Worm (Caenorhabditis elegans) whole organism, young adult: Measurements from ENCODE around the gene F44A2.7.

Experiments
- B0019.2 ChIP-seq: fragments of 200-800 bp; sonication (Bioruptor generic); conservative IDR thresholded peaks from 2 replicates; pipeline ENCODE4 v1.3.6; 2022; ENCODE audit warnings: missing genetic modification reagents, missing genetic modification characterization, missing compliant biosample characterization
- C06A6.2 ChIP-seq: fragments of 200-800 bp; sonication (Bioruptor generic); conservative IDR thresholded peaks from 2 replicates; pipeline ENCODE4 v1.3.6; 2022; ENCODE audit warnings: missing genetic modification characterization, missing compliant biosample characterization
- C17E4.6 ChIP-seq: fragments of 200-800 bp; sonication (Bioruptor generic); IDR thresholded peaks from 2 replicates; pipeline ENCODE4 v1.3.6; 2022; ENCODE audit warnings: missing genetic modification reagents, missing genetic modification characterization, missing compliant biosample characterization
- D2030.7 ChIP-seq: fragments of 200-800 bp; sonication (Bioruptor generic); IDR thresholded peaks from 2 replicates; pipeline ENCODE4 v1.3.6; 2022; ENCODE audit warnings: missing genetic modification reagents, missing genetic modification characterization, missing compliant biosample characterization
- F37B4.10 ChIP-seq: fragments of 200-800 bp; sonication (Bioruptor generic); IDR thresholded peaks from 2 replicates; pipeline ENCODE4 v1.3.6; 2022; ENCODE audit warnings: missing genetic modification characterization, missing compliant biosample characterization
- F39B2.1 ChIP-seq: fragments of 200-800 bp; sonication (Bioruptor generic); IDR thresholded peaks from 2 replicates; pipeline ENCODE4 v1.3.6; 2022; ENCODE audit warnings: missing genetic modification reagents, missing genetic modification characterization, missing compliant biosample characterization
- K11D2.4 ChIP-seq: fragments of 200-800 bp; sonication (Bioruptor generic); IDR thresholded peaks from 2 replicates; pipeline ENCODE4 v1.3.6; 2022; ENCODE audit warnings: missing genetic modification reagents, missing genetic modification characterization, missing compliant biosample characterization
- Y53G8AR.9 ChIP-seq: fragments of 200-800 bp; sonication (Bioruptor generic); conservative IDR thresholded peaks from 2 replicates; pipeline ENCODE4 v1.3.6; 2022; ENCODE audit warnings: missing genetic modification reagents, missing genetic modification characterization, missing compliant biosample characterization
- Y56A3A.18 ChIP-seq: fragments of 200-800 bp; sonication (Bioruptor generic); IDR thresholded peaks from 2 replicates; pipeline ENCODE4 v1.3.6; 2022; ENCODE audit warnings: missing genetic modification reagents, missing genetic modification characterization, missing compliant biosample characterization
- Y67H2A.10 ChIP-seq: fragments of 200-800 bp; sonication (Bioruptor generic); conservative IDR thresholded peaks from 2 replicates; pipeline ENCODE4 v1.3.6; 2022; ENCODE audit warnings: missing genetic modification reagents, missing genetic modification characterization, missing compliant biosample characterization
- Y79H2A.3 ChIP-seq: fragments of 200-800 bp; sonication (Bioruptor generic); conservative IDR thresholded peaks from 2 replicates; pipeline ENCODE4 v1.3.6; 2022; ENCODE audit warnings: missing genetic modification reagents, missing genetic modification characterization, missing compliant biosample characterization
- Y95B8A.8 ChIP-seq: fragments of 200-800 bp; sonication (Bioruptor generic); IDR thresholded peaks from 2 replicates; pipeline ENCODE4 v1.3.6; 2022; ENCODE audit warnings: missing genetic modification reagents, missing genetic modification characterization, missing compliant biosample characterization
- aptf-2 ChIP-seq: fragments of 200-800 bp; sonication (Bioruptor generic); conservative IDR thresholded peaks from 2 replicates; pipeline ENCODE4 v1.3.6; 2022; ENCODE audit warnings: missing genetic modification reagents, missing genetic modification characterization, missing compliant biosample characterization
- aptf-3 ChIP-seq: fragments of 200-800 bp; sonication (Bioruptor generic); IDR thresholded peaks from 2 replicates; pipeline ENCODE4 v1.3.6; 2022; ENCODE audit warnings: missing genetic modification characterization, missing compliant biosample characterization
- attf-3 ChIP-seq: fragments of 200-800 bp; sonication (Bioruptor generic); conservative IDR thresholded peaks from 2 replicates; pipeline ENCODE4 v1.3.6; 2022; ENCODE audit warnings: missing genetic modification reagents, missing genetic modification characterization, missing compliant biosample characterization
- attf-6 ChIP-seq: fragments of 200-800 bp; sonication (Bioruptor generic); IDR thresholded peaks from 2 replicates; pipeline ENCODE4 v1.3.6; 2022; ENCODE audit warnings: missing genetic modification reagents, missing genetic modification characterization, missing compliant biosample characterization
- bed-2 ChIP-seq: fragments of 200-800 bp; sonication (Bioruptor generic); IDR thresholded peaks from 2 replicates; pipeline ENCODE4 v1.3.6; 2022; ENCODE audit warnings: missing genetic modification reagents, missing genetic modification characterization, missing compliant biosample characterization
- cebp-1 ChIP-seq, 2 experiments: fragments of 200-800 bp in 1 of 2; sonication (Bioruptor generic) in 1 of 2; sonication (generic microtip) in 1 of 2; IDR thresholded peaks in 1 of 2; optimal IDR thresholded peaks in 1 of 2; 2 replicates each; pipeline versions ENCODE4 v1.3.6 to Lab custom; 2017 to 2022; ENCODE audit warnings: missing compliant biosample characterization in 2 of 2, missing genetic modification characterization in 2 of 2, mild to moderate bottlenecking in 1 of 2, missing genetic modification reagents in 1 of 2, moderate library complexity in 1 of 2
- cebp-2 ChIP-seq: fragments of 200-800 bp; sonication (Bioruptor generic); IDR thresholded peaks from 2 replicates; pipeline ENCODE4 v1.3.6; 2022; ENCODE audit warnings: missing genetic modification characterization, missing compliant biosample characterization
- ceh-100 ChIP-seq: fragments of 200-800 bp; sonication (Bioruptor generic); IDR thresholded peaks from 2 replicates; pipeline ENCODE4 v1.3.6; 2022; ENCODE audit warnings: missing genetic modification reagents, missing genetic modification characterization, missing compliant biosample characterization
- ceh-40 ChIP-seq: fragments of 200-800 bp; sonication (Bioruptor generic); IDR thresholded peaks from 2 replicates; pipeline ENCODE4 v1.3.6; 2022; ENCODE audit warnings: missing genetic modification characterization, missing compliant biosample characterization
- ceh-58 ChIP-seq: fragments of 200-800 bp; sonication (Bioruptor generic); IDR thresholded peaks from 2 replicates; pipeline ENCODE4 v1.3.6; 2022; ENCODE audit warnings: missing genetic modification characterization, missing compliant biosample characterization
- ceh-91 ChIP-seq: fragments of 200-800 bp; sonication (Bioruptor generic); IDR thresholded peaks from 2 replicates; pipeline ENCODE4 v1.3.6; 2022; ENCODE audit warnings: missing genetic modification reagents, missing genetic modification characterization, missing compliant biosample characterization
- egl-18 ChIP-seq: fragments of 200-800 bp; sonication (Bioruptor generic); IDR thresholded peaks from 2 replicates; pipeline ENCODE4 v1.3.6; 2022; ENCODE audit warnings: missing genetic modification reagents, missing genetic modification characterization, missing compliant biosample characterization
- egl-44 ChIP-seq: fragments of 200-800 bp; sonication (Bioruptor generic); IDR thresholded peaks from 2 replicates; pipeline ENCODE4 v1.3.6; 2022; ENCODE audit warnings: missing genetic modification reagents, missing genetic modification characterization, missing compliant biosample characterization
- ekl-4 ChIP-seq: fragments of 200-800 bp; sonication (Bioruptor generic); IDR thresholded peaks from 2 replicates; pipeline ENCODE4 v1.3.6; 2022; ENCODE audit warnings: missing genetic modification reagents, missing genetic modification characterization, missing compliant biosample characterization
- hmg-1.2 ChIP-seq: fragments of 200-800 bp; sonication (Bioruptor generic); IDR thresholded peaks from 2 replicates; pipeline ENCODE4 v1.3.6; 2022; ENCODE audit warnings: missing genetic modification reagents, missing genetic modification characterization, missing compliant biosample characterization
- hmg-20 ChIP-seq: fragments of 200-800 bp; sonication (Bioruptor generic); IDR thresholded peaks from 2 replicates; pipeline ENCODE4 v1.3.6; 2022; ENCODE audit warnings: missing genetic modification reagents, missing genetic modification characterization, missing compliant biosample characterization
- hsf-1 ChIP-seq: fragments of 200-800 bp; sonication (Bioruptor generic); IDR thresholded peaks from 2 replicates; pipeline ENCODE4 v1.3.6; 2022; ENCODE audit warnings: missing genetic modification reagents, missing genetic modification characterization, missing compliant biosample characterization
- let-526 ChIP-seq: fragments of 200-800 bp; sonication (Bioruptor generic); IDR thresholded peaks from 2 replicates; pipeline ENCODE4 v1.3.6; 2022; ENCODE audit warnings: missing genetic modification reagents, missing genetic modification characterization, missing compliant biosample characterization
- lin-26 ChIP-seq: fragments of 200-800 bp; sonication (Bioruptor generic); IDR thresholded peaks from 2 replicates; pipeline ENCODE4 v1.3.6; 2022; ENCODE audit warnings: missing genetic modification reagents, missing genetic modification characterization, missing compliant biosample characterization
- lir-1 ChIP-seq: fragments of 200-800 bp; sonication (Bioruptor generic); conservative IDR thresholded peaks from 2 replicates; pipeline ENCODE4 v1.3.6; 2022; ENCODE audit warnings: missing genetic modification reagents, missing genetic modification characterization, missing compliant biosample characterization
- madf-3 ChIP-seq: fragments of 200-800 bp; sonication (Bioruptor generic); IDR thresholded peaks from 2 replicates; pipeline ENCODE4 v1.3.6; 2022; ENCODE audit warnings: missing genetic modification reagents, missing genetic modification characterization, missing compliant biosample characterization
- madf-6 ChIP-seq: fragments of 200-800 bp; sonication (Bioruptor generic); IDR thresholded peaks from 2 replicates; pipeline ENCODE4 v1.3.6; 2022; ENCODE audit warnings: missing genetic modification reagents, missing genetic modification characterization, missing compliant biosample characterization
- mcd-1 ChIP-seq: fragments of 200-800 bp; sonication (Bioruptor generic); IDR thresholded peaks from 2 replicates; pipeline ENCODE4 v1.3.6; 2022; ENCODE audit warnings: missing genetic modification reagents, missing genetic modification characterization, missing compliant biosample characterization
- nfya-2 ChIP-seq: fragments of 200-800 bp; sonication (Bioruptor generic); IDR thresholded peaks from 2 replicates; pipeline ENCODE4 v1.3.6; 2022; ENCODE audit warnings: missing genetic modification reagents, missing genetic modification characterization, missing compliant biosample characterization
- nfyb-1 ChIP-seq: fragments of 200-800 bp; sonication (Bioruptor generic); IDR thresholded peaks from 2 replicates; pipeline ENCODE4 v1.3.6; 2022; ENCODE audit warnings: missing genetic modification reagents, missing genetic modification characterization, missing compliant biosample characterization
- pbrm-1 ChIP-seq: fragments of 200-800 bp; sonication (Bioruptor generic); IDR thresholded peaks from 2 replicates; pipeline ENCODE4 v1.3.6; 2022; ENCODE audit warnings: missing genetic modification reagents, missing genetic modification characterization, missing compliant biosample characterization
- rcor-1 ChIP-seq: fragments of 200-800 bp; sonication (Bioruptor generic); IDR thresholded peaks from 2 replicates; pipeline ENCODE4 v1.3.6; 2022; ENCODE audit warnings: missing genetic modification reagents, missing genetic modification characterization, missing compliant biosample characterization
- ztf-25 ChIP-seq: fragments of 200-800 bp; sonication (Bioruptor generic); IDR thresholded peaks from 2 replicates; pipeline ENCODE4 v1.3.6; 2022; ENCODE audit warnings: missing genetic modification reagents, missing genetic modification characterization, missing compliant biosample characterization
- ztf-28 ChIP-seq: fragments of 200-800 bp; sonication (Bioruptor generic); IDR thresholded peaks from 2 replicates; pipeline ENCODE4 v1.3.6; 2022; ENCODE audit warnings: missing genetic modification reagents, missing genetic modification characterization, missing compliant biosample characterization

F44A2.7 gene

DNA sequence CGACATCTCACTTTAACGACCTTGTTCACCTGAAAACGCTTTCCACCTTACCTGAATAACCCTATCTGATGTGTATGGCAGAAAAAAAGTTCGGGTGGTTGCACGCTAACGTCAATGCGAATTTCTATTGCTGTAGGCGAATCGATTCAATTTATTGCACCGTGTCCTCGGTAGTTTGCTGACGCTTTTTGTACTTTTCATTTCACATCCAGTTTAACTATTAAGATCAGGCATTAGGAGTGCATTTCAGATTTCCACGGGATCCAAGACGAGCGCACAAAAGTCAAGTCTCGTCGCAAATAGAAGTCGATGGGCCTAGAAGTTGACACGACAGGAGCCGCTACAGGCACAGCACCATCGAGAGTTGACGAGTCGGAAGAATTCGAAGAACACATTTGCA is 21.0 kb downstream of the F44A2.7 start:
- TF ChIP-seq pbrm-1 (GFP tag; lab: Robert Waterston, UW) (peak; percentile 87), ztf-28 (GFP tag; lab: Robert Waterston, UW) (peak; percentile 78), D2030.7 (GFP tag; lab: Robert Waterston, UW) (peak; percentile 37), Y67H2A.10 (GFP tag; lab: Robert Waterston, UW) (0 out of 2 replicates have a peak, but pooled peaks have one; percentile 23), lin-26 (peak; percentile 76; the same call in 1 of the 2 replicates), madf-6 (GFP tag; lab: Robert Waterston, UW) (peak; percentile 70), Y56A3A.18 (GFP tag; lab: Robert Waterston, UW) (peak; percentile 96), lir-1 (GFP tag; lab: Robert Waterston, UW) (0 out of 2 replicates have a peak, but pooled peaks have one; percentile 24), hsf-1 (GFP tag; lab: Robert Waterston, UW) (peak; percentile 70), ztf-25 (0 out of 2 replicates have a peak, but pooled peaks have one; percentile 16), attf-6 (peak; percentile 75), Y53G8AR.9 (GFP tag; lab: Robert Waterston, UW) (peak; percentile 97), nfyb-1 (peak; percentile 87), Y95B8A.8 (GFP tag; lab: Robert Waterston, UW) (peak; percentile 93), aptf-3 (GFP tag; lab: Robert Waterston, UW) (0 out of 2 replicates have a peak, but pooled peaks have one; percentile 58), Y79H2A.3 (peak; percentile 98), ceh-100 (GFP tag; lab: Robert Waterston, UW) (peak; percentile 59; the same call in 1 of the 2 replicates), egl-44 (GFP tag; lab: Robert Waterston, UW) (0 out of 2 replicates have a peak, but pooled peaks have one; percentile 41), F39B2.1 (GFP tag; lab: Robert Waterston, UW) (peak; percentile 88; the same call in 1 of the 2 replicates), rcor-1 (GFP tag; lab: Robert Waterston, UW) (peak; percentile 70), ceh-58 (peak; percentile 65; the same call in 1 of the 2 replicates), C17E4.6 (GFP tag; lab: Robert Waterston, UW) (peak; percentile 93), madf-3 (GFP tag; lab: Robert Waterston, UW) (peak; percentile 90), cebp-2 (GFP tag; lab: Robert Waterston, UW) (peak; percentile 95), cebp-1 (GFP tag; IDR thresholded peaks at IDR 0.05; lab: Robert Waterston, UW) (peak; percentile 70; the same call in 1 of the 2 replicates), cebp-1 (tag; optimal IDR thresholded peaks at IDR 0.05; lab: Kevin White, UChicago) (peak; percentile 22), attf-3 (peak; percentile 42; the same call in 1 of the 2 replicates), ceh-91 (GFP tag; lab: Robert Waterston, UW) (peak; percentile 43; the same call in 1 of the 2 replicates), K11D2.4 (GFP tag; lab: Robert Waterston, UW) (peak; percentile 93), ekl-4 (GFP tag; lab: Robert Waterston, UW) (peak; percentile 83), B0019.2 (0 out of 2 replicates have a peak, but pooled peaks have one; percentile 17), F37B4.10 (GFP tag; lab: Robert Waterston, UW) (peak; percentile 94; the same call in 1 of the 2 replicates), bed-2 (GFP tag; lab: Robert Waterston, UW) (0 out of 2 replicates have a peak, but pooled peaks have one; percentile 15), nfya-2 (peak; percentile 85; the same call in 1 of the 2 replicates), let-526 (peak; percentile 72; the same call in 1 of the 2 replicates), hmg-20 (GFP tag; lab: Robert Waterston, UW) (peak; percentile 79; the same call in 1 of the 2 replicates), mcd-1 (GFP tag; lab: Robert Waterston, UW) (peak; percentile 58), ceh-40 (GFP tag; lab: Robert Waterston, UW) (0 out of 2 replicates have a peak, but pooled peaks have one; percentile 35), C06A6.2 (GFP tag; lab: Robert Waterston, UW) (peak; percentile 75), hmg-1.2 (GFP tag; lab: Robert Waterston, UW) (peak; percentile 67; the same call in 1 of the 2 replicates), aptf-2 (GFP tag; lab: Robert Waterston, UW) (0 out of 2 replicates have a peak, but pooled peaks have one; percentile 37), egl-18 (GFP tag; lab: Robert Waterston, UW) (peak; percentile 70; the same call in 1 of the 2 replicates)
